Worm (Caenorhabditis elegans) whole organism, L3 larva: ENCODE data around the gene C01G10.14.

ENCODE experiments used
- R02D3.7 ChIP-seq: fragments of 150-350 bp; optimal IDR thresholded peaks from 2 replicates; lab custom pipeline; 2014; ENCODE audit warnings: missing biosample characterization, missing genetic modification characterization
- ZK546.5 ChIP-seq: sonication (generic microtip); optimal IDR thresholded peaks from 2 replicates; lab custom pipeline; 2017; ENCODE audit warnings: missing biosample characterization, missing genetic modification characterization
- aly-2 ChIP-seq: fragments of 150-350 bp; optimal IDR thresholded peaks from 2 replicates; lab custom pipeline; 2014; ENCODE audit warnings: missing biosample characterization, missing genetic modification characterization
- ama-1 ChIP-seq: fragments of 150-350 bp; optimal IDR thresholded peaks from 2 replicates; lab custom pipeline; 2018
- ceh-16 ChIP-seq: sonication (generic microtip); optimal IDR thresholded peaks from 2 replicates; lab custom pipeline; 2017; ENCODE audit warnings: missing biosample characterization, missing genetic modification characterization
- ceh-28 ChIP-seq: fragments of 150-350 bp; optimal IDR thresholded peaks from 2 replicates; lab custom pipeline; 2014; ENCODE audit warnings: missing biosample characterization, missing genetic modification reagents, missing genetic modification characterization
- ceh-82 ChIP-seq: fragments of 150-350 bp; optimal IDR thresholded peaks from 2 replicates; lab custom pipeline; 2014; ENCODE audit warnings: missing biosample characterization, missing genetic modification characterization
- ceh-9 ChIP-seq: sonication (generic microtip); optimal IDR thresholded peaks from 2 replicates; lab custom pipeline; 2018; ENCODE audit warnings: missing biosample characterization, missing genetic modification characterization
- daf-12 ChIP-seq: fragments of 150-350 bp; optimal IDR thresholded peaks from 2 replicates; lab custom pipeline; 2014; ENCODE audit warnings: missing biosample characterization, missing genetic modification reagents, missing genetic modification characterization
- egl-27 ChIP-seq: sonication (generic microtip); optimal IDR thresholded peaks from 4 replicates; lab custom pipeline; 2017; ENCODE audit warnings: missing biosample characterization, missing genetic modification reagents, missing genetic modification characterization
- egl-5 ChIP-seq: fragments of 150-350 bp; optimal IDR thresholded peaks from 2 replicates; lab custom pipeline; 2017; ENCODE audit warnings: missing biosample characterization, missing genetic modification reagents, missing genetic modification characterization, inconsistent platforms
- elt-1 ChIP-seq: fragments of 150-350 bp; optimal IDR thresholded peaks from 2 replicates; lab custom pipeline; 2014; ENCODE audit warnings: missing biosample characterization, missing genetic modification characterization
- elt-2 ChIP-seq: sonication (generic microtip); optimal IDR thresholded peaks from 2 replicates; lab custom pipeline; 2016; ENCODE audit warnings: missing genetic modification reagents, mild to moderate bottlenecking, missing genetic modification characterization, missing compliant biosample characterization
- elt-3 ChIP-seq, 3 experiments: fragments of 150-350 bp in 1 of 3; sonication (generic microtip) in 2 of 3; optimal IDR thresholded peaks; 2 replicates in 2 of 3; 4 replicates in 1 of 3; lab custom pipeline; 2014 to 2017; ENCODE audit warnings: missing biosample characterization in 3 of 3, missing genetic modification characterization in 3 of 3
- eor-1 ChIP-seq, 2 experiments: fragments of 150-350 bp; optimal IDR thresholded peaks; 2 replicates each; lab custom pipeline; 2014 to 2018; ENCODE audit warnings: missing biosample characterization in 2 of 2, missing genetic modification characterization in 2 of 2
- fkh-10 ChIP-seq: sonication (generic microtip); optimal IDR thresholded peaks from 2 replicates; lab custom pipeline; 2017; ENCODE audit warnings: missing biosample characterization, missing genetic modification reagents, missing genetic modification characterization
- fkh-2 ChIP-seq: fragments of 150-350 bp; optimal IDR thresholded peaks from 2 replicates; lab custom pipeline; 2014; ENCODE audit warnings: missing biosample characterization, missing genetic modification reagents, missing genetic modification characterization
- fos-1 ChIP-seq: fragments of 150-350 bp; optimal IDR thresholded peaks from 2 replicates; lab custom pipeline; 2014; ENCODE audit warnings: missing biosample characterization, missing genetic modification characterization
- hmg-11 ChIP-seq: sonication (generic microtip); optimal IDR thresholded peaks from 2 replicates; lab custom pipeline; 2016; ENCODE audit warnings: missing genetic modification characterization, missing compliant biosample characterization
- jun-1 ChIP-seq: fragments of 150-350 bp; optimal IDR thresholded peaks from 2 replicates; lab custom pipeline; 2014; ENCODE audit warnings: missing biosample characterization, missing genetic modification reagents, missing genetic modification characterization
- lin-15B ChIP-seq: fragments of 150-350 bp; optimal IDR thresholded peaks from 2 replicates; lab custom pipeline; 2014; ENCODE audit warnings: missing biosample characterization, missing genetic modification characterization
- lin-39 ChIP-seq: fragments of 150-350 bp; optimal IDR thresholded peaks from 2 replicates; lab custom pipeline; 2018; ENCODE audit warnings: missing biosample characterization, missing genetic modification reagents, missing genetic modification characterization
- lsy-12 ChIP-seq: sonication (generic microtip); optimal IDR thresholded peaks from 2 replicates; lab custom pipeline; 2016; ENCODE audit warnings: mild to moderate bottlenecking, missing genetic modification characterization, missing compliant biosample characterization
- mdl-1 ChIP-seq: fragments of 150-350 bp; optimal IDR thresholded peaks from 2 replicates; lab custom pipeline; 2014; ENCODE audit warnings: missing biosample characterization, missing genetic modification characterization
- mml-1 ChIP-seq: fragments of 150-350 bp; sonication (generic microtip); optimal IDR thresholded peaks from 3 replicates; lab custom pipeline; 2014; ENCODE audit warnings: missing biosample characterization, missing genetic modification characterization
- nfya-1 ChIP-seq: sonication (generic microtip); optimal IDR thresholded peaks from 2 replicates; lab custom pipeline; 2017; ENCODE audit warnings: missing genetic modification characterization, mild to moderate bottlenecking, missing compliant biosample characterization, antibody characterized with exemption, moderate library complexity; ENCODE audit not compliant: insufficient read depth
- nhr-11 ChIP-seq: fragments of 150-350 bp; optimal IDR thresholded peaks from 2 replicates; lab custom pipeline; 2014; ENCODE audit warnings: missing biosample characterization, missing genetic modification characterization
- nhr-12 ChIP-seq: fragments of 150-350 bp; optimal IDR thresholded peaks from 2 replicates; lab custom pipeline; 2014; ENCODE audit warnings: missing biosample characterization, missing genetic modification characterization
- nhr-23 ChIP-seq: fragments of 150-350 bp; optimal IDR thresholded peaks from 2 replicates; lab custom pipeline; 2014; ENCODE audit warnings: missing biosample characterization, missing genetic modification reagents, missing genetic modification characterization
- nhr-237 ChIP-seq: fragments of 150-350 bp; optimal IDR thresholded peaks from 2 replicates; lab custom pipeline; 2014; ENCODE audit warnings: missing biosample characterization, missing genetic modification characterization
- nhr-25 ChIP-seq: sonication (generic microtip); optimal IDR thresholded peaks from 2 replicates; lab custom pipeline; 2017; ENCODE audit warnings: missing biosample characterization, missing genetic modification characterization
- nhr-28 ChIP-seq: fragments of 150-350 bp; optimal IDR thresholded peaks from 2 replicates; lab custom pipeline; 2014; ENCODE audit warnings: missing biosample characterization, missing genetic modification characterization
- nhr-43 ChIP-seq: sonication (generic microtip); optimal IDR thresholded peaks from 2 replicates; lab custom pipeline; 2016; ENCODE audit warnings: mild to moderate bottlenecking, missing genetic modification characterization, missing compliant biosample characterization; ENCODE audit not compliant: poor library complexity, severe bottlenecking
- nhr-67 ChIP-seq: fragments of 150-350 bp; optimal IDR thresholded peaks from 2 replicates; lab custom pipeline; 2014; ENCODE audit warnings: missing biosample characterization, missing genetic modification characterization
- nhr-76 ChIP-seq: fragments of 150-350 bp; sonication (generic microtip); optimal IDR thresholded peaks from 5 replicates; lab custom pipeline; 2014; ENCODE audit warnings: missing biosample characterization, missing genetic modification characterization
- nhr-77 ChIP-seq: fragments of 150-350 bp; optimal IDR thresholded peaks from 2 replicates; lab custom pipeline; 2014; ENCODE audit warnings: missing biosample characterization, missing genetic modification characterization
- pha-4 ChIP-seq: fragments of 150-350 bp; optimal IDR thresholded peaks from 2 replicates; lab custom pipeline; 2014; ENCODE audit warnings: missing biosample characterization, missing genetic modification reagents, missing genetic modification characterization
- pqm-1 ChIP-seq: fragments of 150-350 bp; optimal IDR thresholded peaks from 2 replicates; lab custom pipeline; 2017; ENCODE audit warnings: missing biosample characterization, missing genetic modification characterization, inconsistent platforms
- sea-2 ChIP-seq: fragments of 150-350 bp; sonication (generic microtip); optimal IDR thresholded peaks from 4 replicates; lab custom pipeline; 2014; ENCODE audit warnings: missing biosample characterization, missing genetic modification reagents, missing genetic modification characterization
- skn-1 ChIP-seq: fragments of 150-350 bp; optimal IDR thresholded peaks from 2 replicates; lab custom pipeline; 2014; ENCODE audit warnings: missing biosample characterization, missing genetic modification characterization
- snpc-4 ChIP-seq: fragments of 150-350 bp; optimal IDR thresholded peaks from 2 replicates; lab custom pipeline; 2014; ENCODE audit warnings: missing biosample characterization, missing genetic modification characterization
- tbx-2 ChIP-seq: sonication (generic microtip); optimal IDR thresholded peaks from 2 replicates; lab custom pipeline; 2016; ENCODE audit warnings: mild to moderate bottlenecking, missing genetic modification characterization, missing compliant biosample characterization
- unc-39 ChIP-seq: sonication (generic microtip); optimal IDR thresholded peaks from 4 replicates; lab custom pipeline; 2017; ENCODE audit warnings: missing biosample characterization, missing genetic modification characterization
- unc-62 ChIP-seq: fragments of 150-350 bp; sonication (generic microtip); optimal IDR thresholded peaks from 4 replicates; lab custom pipeline; 2014; ENCODE audit warnings: missing biosample characterization, missing genetic modification reagents, missing genetic modification characterization
- zag-1 ChIP-seq: fragments of 150-350 bp; optimal IDR thresholded peaks from 2 replicates; lab custom pipeline; 2014; ENCODE audit warnings: missing biosample characterization, missing genetic modification characterization
- ztf-11 ChIP-seq: fragments of 150-350 bp; optimal IDR thresholded peaks from 2 replicates; lab custom pipeline; 2014; ENCODE audit warnings: missing biosample characterization, missing genetic modification characterization
- ztf-4 ChIP-seq: fragments of 150-350 bp; optimal IDR thresholded peaks from 2 replicates; lab custom pipeline; 2014; ENCODE audit warnings: missing biosample characterization, missing genetic modification characterization

The C01G10.14 gene

DNA sequence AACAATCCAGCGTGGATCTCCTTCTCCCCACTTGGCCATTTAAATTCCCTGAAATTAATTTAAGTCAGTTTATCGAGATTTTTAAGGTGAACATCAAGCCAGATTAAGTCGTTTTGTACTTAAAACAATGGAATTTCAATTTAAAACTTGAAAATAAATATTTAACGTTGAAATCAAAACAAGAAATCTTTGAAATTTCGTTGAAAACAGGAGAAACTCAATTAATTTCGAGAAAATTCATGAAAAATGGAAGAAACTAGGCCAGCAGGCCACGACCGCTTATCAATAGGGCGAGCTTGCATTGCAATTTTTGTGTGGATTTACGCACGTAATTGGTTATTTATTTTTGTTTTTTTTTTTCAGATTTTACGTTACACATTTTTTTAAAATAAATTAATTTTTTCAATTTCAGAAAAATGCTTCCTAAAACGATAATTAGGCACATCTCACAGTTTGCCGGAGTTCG, 20.4 kb downstream of the C01G10.14 start, which contains the start of the genes ahsa-1 and C01G10.7 (continued):
- TF ChIP-seq zag-1 (tag; lab: Kevin White, UChicago) = no peak

DNA sequence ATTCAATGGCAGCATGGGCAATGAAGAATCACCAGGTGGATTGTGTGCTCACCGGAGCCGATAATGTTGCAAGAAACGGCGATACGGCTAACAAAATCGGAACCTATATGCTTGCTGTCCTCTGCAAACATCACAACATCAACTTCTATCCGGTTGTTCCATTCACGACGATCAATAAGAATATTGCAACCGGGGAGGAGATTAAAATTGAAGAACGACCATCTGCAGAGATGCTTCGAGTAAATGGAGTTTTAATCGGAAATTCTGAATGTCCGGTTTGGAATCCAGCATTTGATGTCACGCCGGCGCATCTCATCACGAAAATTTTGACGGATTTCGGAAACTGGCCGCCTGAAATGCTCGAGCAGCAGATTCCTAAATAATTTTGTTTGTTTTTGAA, 22.1 kb downstream of the C01G10.14 start:
- TF ChIP-seq ama-1 (lab: Kevin White, UChicago) = peak; percentile 84
- peak; percentile 15 for TF ChIP-seq elt-2 (tag; lab: Kevin White, UChicago)
- no peak for TF ChIP-seq snpc-4 (tag; lab: Kevin White, UChicago)

DNA sequence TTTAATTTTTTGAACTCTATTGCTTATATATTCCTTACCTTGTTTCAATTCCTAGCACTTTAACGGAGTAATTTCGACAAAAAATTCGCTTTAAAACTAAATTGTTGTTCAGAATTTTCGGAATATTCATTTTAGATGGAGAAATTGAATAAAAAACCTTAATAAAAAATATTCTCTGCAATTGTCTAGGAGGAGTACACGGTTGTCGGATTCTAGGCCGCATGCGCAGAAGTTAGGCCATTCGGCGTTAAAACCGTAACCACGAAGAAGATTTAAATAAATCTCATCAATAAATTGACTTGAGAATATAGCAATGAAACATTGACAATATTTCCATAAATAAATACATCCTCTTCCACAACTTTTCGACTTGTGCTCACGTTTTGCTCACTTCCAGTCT, 23.5 kb downstream of the C01G10.14 start, which contains the start of the genes C01G10.10 and C01G10.9:
TSS of gene C01G10.10 (minus strand) at position 151 of the 400 bp plus-strand sequence.
TSS of gene C01G10.9 (plus strand) at position 240 of the 400 bp plus-strand sequence.
- no peak for TF ChIP-seq tbx-2 (tag; lab: Kevin White, UChicago)
- no peak for TF ChIP-seq ceh-9 (tag; lab: Kevin White, UChicago)
- no peak for TF ChIP-seq nhr-28 (tag; lab: Kevin White, UChicago)
- no peak for TF ChIP-seq nhr-12
- peak; percentile 16 for TF ChIP-seq lin-39
- peak; percentile 66 for TF ChIP-seq pha-4 (tag; lab: Kevin White, UChicago)
- TF ChIP-seq ztf-4 = no peak
- peak; percentile 57 for TF ChIP-seq lin-15B
- no peak for TF ChIP-seq sea-2 (GFP tag; lab: Kevin White, UChicago)
- no peak for TF ChIP-seq mdl-1 (tag; lab: Kevin White, UChicago)
- no peak for TF ChIP-seq fos-1
- no peak for TF ChIP-seq unc-39
- peak; percentile 8 for TF ChIP-seq nhr-25 (tag; lab: Kevin White, UChicago)
- no peak for TF ChIP-seq nhr-67 (tag; lab: Kevin White, UChicago)
- no peak for TF ChIP-seq zag-1 (tag; lab: Kevin White, UChicago)
- peak; percentile 91 for TF ChIP-seq nhr-43 (tag; lab: Kevin White, UChicago)
- TF ChIP-seq ztf-11 = no peak
- TF ChIP-seq elt-1 = peak; percentile 8
- TF ChIP-seq nhr-237 (tag; lab: Kevin White, UChicago) = no peak
- no peak for TF ChIP-seq mml-1 (tag; lab: Kevin White, UChicago)
- peak; percentile 43 for TF ChIP-seq nhr-23
- no peak for TF ChIP-seq egl-27 (tag; lab: Kevin White, UChicago)
- no peak for TF ChIP-seq ama-1 (lab: Kevin White, UChicago)
- TF ChIP-seq daf-12 = no peak
- no peak for TF ChIP-seq nhr-76 (tag; lab: Kevin White, UChicago)
- TF ChIP-seq elt-2 (tag; lab: Kevin White, UChicago) = peak; percentile 41
- no peak for TF ChIP-seq pqm-1 (tag; lab: Kevin White, UChicago)
- TF ChIP-seq skn-1 (tag; lab: Kevin White, UChicago) = no peak
- peak; percentile 39 for TF ChIP-seq nfya-1 (tag; lab: Kevin White, UChicago)
- no peak for TF ChIP-seq fkh-10
- peak; percentile 9 for TF ChIP-seq R02D3.7 (tag; lab: Kevin White, UChicago)
- no peak for TF ChIP-seq ZK546.5 (tag; lab: Kevin White, UChicago)
- TF ChIP-seq nhr-11 (tag; lab: Kevin White, UChicago) = no peak
- no peak for TF ChIP-seq jun-1
- no peak for TF ChIP-seq fkh-2 (tag; lab: Kevin White, UChicago)
- peak; percentile 62 for TF ChIP-seq snpc-4 (tag; lab: Kevin White, UChicago)
- TF ChIP-seq aly-2 (tag; lab: Kevin White, UChicago) = no peak
- no peak for TF ChIP-seq nhr-77 (tag; lab: Kevin White, UChicago)
- peak; percentile 33 for TF ChIP-seq hmg-11 (tag; lab: Kevin White, UChicago)
- no peak for TF ChIP-seq unc-62 (GFP tag; lab: Kevin White, UChicago)
- no peak for TF ChIP-seq lsy-12
- TF ChIP-seq ceh-82 = no peak
- TF ChIP-seq eor-1 (tag; optimal IDR thresholded peaks at IDR 0.05; lab: Kevin White, UChicago) = peak in 1 of 2 experiments; percentile 67
- TF ChIP-seq egl-5 (tag; lab: Kevin White, UChicago) = no peak
- no peak for TF ChIP-seq ceh-28 (tag; lab: Kevin White, UChicago)
- TF ChIP-seq ceh-16 (tag; lab: Kevin White, UChicago) = no peak
- TF ChIP-seq elt-3 (tag; optimal IDR thresholded peaks at IDR 0.05; lab: Kevin White, UChicago) = no peak
